Fruit fly (Drosophila melanogaster): ENCODE measurements around the gene Rox8.

The Rox8 gene

DNA sequence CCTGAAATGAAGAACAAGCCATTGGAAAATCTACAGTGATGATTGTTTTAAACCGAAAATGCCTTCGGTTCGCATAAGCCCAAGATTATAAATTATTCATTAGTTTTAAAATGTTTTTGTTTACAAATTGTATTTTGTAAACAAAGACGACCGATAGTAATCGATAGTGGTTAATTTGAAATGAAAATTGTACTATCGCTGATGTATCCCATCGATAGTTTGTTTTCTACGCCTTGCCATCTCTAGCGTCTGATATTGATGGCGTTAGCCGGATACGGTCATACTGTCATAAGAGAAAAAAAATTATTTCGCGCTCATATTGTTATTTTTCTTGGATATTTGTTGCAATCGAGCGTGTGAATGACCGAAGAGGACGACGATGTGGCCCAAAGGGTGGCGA is 10.0 kb upstream of the Rox8 start, which contains the start of gene SMC1 (continued):
- TF ChIP-seq CG10321 (GFP tag; IDR thresholded peaks at IDR 0.05) (no peak), gce (GFP tag; IDR thresholded peaks at IDR 0.05) (no peak), dm (GFP tag; optimal IDR thresholded peaks at IDR 0.05) (peak; percentile 41), Nf-YA (GFP tag; IDR thresholded peaks at IDR 0.05) (no peak), HLH4C (GFP tag; IDR thresholded peaks at IDR 0.05; ENCODE audit: partially characterized antibody) (peak; percentile 98), fru (optimal IDR thresholded peaks at IDR 0.05) (no peak), fu2 (GFP tag; optimal IDR thresholded peaks at IDR 0.05) (no peak), gcm2 (GFP tag; optimal IDR thresholded peaks at IDR 0.05) (no peak), ro (GFP tag; IDR thresholded peaks at IDR 0.05) (no peak), CG6689 (GFP tag; IDR thresholded peaks at IDR 0.05) (no peak), pfk (GFP tag; optimal IDR thresholded peaks at IDR 0.05) (peak; percentile 34), Oaz (GFP tag; IDR thresholded peaks at IDR 0.05) (no peak), cwo (GFP tag; optimal IDR thresholded peaks at IDR 0.05) (no peak), bcd (GFP tag; optimal IDR thresholded peaks at IDR 0.05) (no peak), CG34376 (GFP tag; optimal IDR thresholded peaks at IDR 0.05) (peak; percentile 42), NfI (GFP tag; optimal IDR thresholded peaks at IDR 0.05) (no peak), danr (GFP tag; IDR thresholded peaks at IDR 0.05) (no peak), CoRest (tag; optimal IDR thresholded peaks at IDR 0.05) (peak; percentile 46), CG6765 (GFP tag; optimal IDR thresholded peaks at IDR 0.05) (peak; percentile 20), pb (GFP tag; optimal IDR thresholded peaks at IDR 0.05) (no peak), lbe (GFP tag; optimal IDR thresholded peaks at IDR 0.05) (peak; percentile 76), TFAM (GFP tag; optimal IDR thresholded peaks at IDR 0.05) (no peak), CG13123 (GFP tag; optimal IDR thresholded peaks at IDR 0.05) (no peak), Tbp (GFP tag; optimal IDR thresholded peaks at IDR 0.05) (no peak), bowl (GFP tag; IDR thresholded peaks at IDR 0.05) (no peak), phol (tag; optimal IDR thresholded peaks at IDR 0.05) (peak; percentile 83), ab (GFP tag; optimal IDR thresholded peaks at IDR 0.05) (no peak), ap (GFP tag; IDR thresholded peaks at IDR 0.05) (no peak), NC2α (GFP tag; optimal IDR thresholded peaks at IDR 0.05) (no peak), ara (GFP tag; IDR thresholded peaks at IDR 0.05) (no peak), so (GFP tag; IDR thresholded peaks at IDR 0.05) (no peak), stwl (tag; optimal IDR thresholded peaks at IDR 0.05) (peak; percentile 79), Side (GFP tag; optimal IDR thresholded peaks at IDR 0.05) (no peak), jumu (GFP tag; optimal IDR thresholded peaks at IDR 0.05) (peak; percentile 64), CG8944 (GFP tag; optimal IDR thresholded peaks at IDR 0.05) (no peak), CG9876 (GFP tag; optimal IDR thresholded peaks at IDR 0.05) (peak; percentile 25), gsb-n (tag; optimal IDR thresholded peaks at IDR 0.05) (no peak), CG11247 (GFP tag; IDR thresholded peaks at IDR 0.05) (no peak), oc (tag; optimal IDR thresholded peaks at IDR 0.05) (no peak), CG3065 (GFP tag; optimal IDR thresholded peaks at IDR 0.05) (no peak), Xbp1 (GFP tag; optimal IDR thresholded peaks at IDR 0.05) (peak; percentile 45), CG11695 (GFP tag; IDR thresholded peaks at IDR 0.05) (no peak), NC2β (GFP tag; optimal IDR thresholded peaks at IDR 0.05) (peak; percentile 70), CG3407 (GFP tag; optimal IDR thresholded peaks at IDR 0.05) (no peak), dimm (GFP tag; IDR thresholded peaks at IDR 0.05) (no peak), CG4854 (GFP tag; optimal IDR thresholded peaks at IDR 0.05) (peak; percentile 20), CG14441 (GFP tag; IDR thresholded peaks at IDR 0.05) (no peak), CG14667 (GFP tag; IDR thresholded peaks at IDR 0.05) (no peak), CG5953 (GFP tag; IDR thresholded peaks at IDR 0.05) (no peak), Dp (GFP tag; optimal IDR thresholded peaks at IDR 0.05) (peak; percentile 73), bab2 (GFP tag; optimal IDR thresholded peaks at IDR 0.05) (no peak), Lhr (GFP tag; optimal IDR thresholded peaks at IDR 0.05) (peak; percentile 31), sd (tag; optimal IDR thresholded peaks at IDR 0.05) (no peak), tgo (GFP tag; IDR thresholded peaks at IDR 0.05) (no peak)

All from whole organism, embryonic.